Fruit fly (Drosophila melanogaster): Measurements from ENCODE around the gene CG15715.

The CG15715 gene

dm6 chr3L:15802117-15802516, 35.2 kb downstream of the CG15715 start:
- no peak for TF ChIP-seq CG4424 (GFP tag; optimal IDR thresholded peaks at IDR 0.05)
- TF ChIP-seq HHEX (GFP tag; optimal IDR thresholded peaks at IDR 0.05) = no peak
- TF ChIP-seq bigmax (GFP tag; optimal IDR thresholded peaks at IDR 0.05) = no peak
- TF ChIP-seq CG9437 (GFP tag; optimal IDR thresholded peaks at IDR 0.05) = no peak
- TF ChIP-seq Blimp-1 (GFP tag; optimal IDR thresholded peaks at IDR 0.05) = no peak
- no peak for TF ChIP-seq Scr (GFP tag; IDR thresholded peaks at IDR 0.05; ENCODE audit: partially characterized antibody)
- peak; percentile 80 for TF ChIP-seq ac (GFP tag; optimal IDR thresholded peaks at IDR 0.05)
- TF ChIP-seq tgo (GFP tag; IDR thresholded peaks at IDR 0.05) = no peak
- TF ChIP-seq CG3065 (GFP tag; optimal IDR thresholded peaks at IDR 0.05) = no peak
- no peak for TF ChIP-seq aop (GFP tag; IDR thresholded peaks at IDR 0.05)
- no peak for TF ChIP-seq sqz (GFP tag; optimal IDR thresholded peaks at IDR 0.05)
- no peak for TF ChIP-seq CG31388 (GFP tag; optimal IDR thresholded peaks at IDR 0.05)
- no peak for TF ChIP-seq CG7271 (tag; optimal IDR thresholded peaks at IDR 0.05)
- TF ChIP-seq CG18476 (GFP tag; optimal IDR thresholded peaks at IDR 0.05) = no peak
- TF ChIP-seq CoRest (tag; optimal IDR thresholded peaks at IDR 0.05) = no peak
- TF ChIP-seq vnd (GFP tag; IDR thresholded peaks at IDR 0.05; ENCODE audit: partially characterized antibody) = no peak
- peak in 1 of 2 experiments; percentile 73 for TF ChIP-seq tll (GFP tag; optimal IDR thresholded peaks at IDR 0.05)
- no peak for TF ChIP-seq Aef1 (GFP tag; IDR thresholded peaks at IDR 0.05)
- TF ChIP-seq odd (GFP tag; optimal IDR thresholded peaks at IDR 0.05) = peak; percentile 19
- no peak for TF ChIP-seq Sry-β (GFP tag; optimal IDR thresholded peaks at IDR 0.05)
- no peak for TF ChIP-seq CG10267 (tag; optimal IDR thresholded peaks at IDR 0.05)
- TF ChIP-seq CG10366 (GFP tag; IDR thresholded peaks at IDR 0.05) = no peak
- TF ChIP-seq CG12659 (GFP tag; optimal IDR thresholded peaks at IDR 0.05) = no peak
- TF ChIP-seq zen (tag; optimal IDR thresholded peaks at IDR 0.05) = peak; percentile 90
- TF ChIP-seq corto (GFP tag; optimal IDR thresholded peaks at IDR 0.05) = no peak
- no peak for TF ChIP-seq CG33557 (GFP tag; optimal IDR thresholded peaks at IDR 0.05)
- no peak for TF ChIP-seq CG4282 (GFP tag; optimal IDR thresholded peaks at IDR 0.05)
- peak; percentile 10 for TF ChIP-seq Kr (GFP tag; optimal IDR thresholded peaks at IDR 0.05)
- no peak for TF ChIP-seq sna (GFP tag; IDR thresholded peaks at IDR 0.05; ENCODE audit: partially characterized antibody)
- no peak for TF ChIP-seq CG15011 (GFP tag; optimal IDR thresholded peaks at IDR 0.05)
- TF ChIP-seq CG3838 (GFP tag; optimal IDR thresholded peaks at IDR 0.05) = no peak
- TF ChIP-seq h (optimal IDR thresholded peaks at IDR 0.05) = no peak
- TF ChIP-seq B-H2 (GFP tag; optimal IDR thresholded peaks at IDR 0.05) = no peak
- peak; percentile 94 for TF ChIP-seq D (optimal IDR thresholded peaks at IDR 0.05)
- no peak for TF ChIP-seq D (GFP tag; optimal IDR thresholded peaks at IDR 0.05)
- no peak for TF ChIP-seq Ets65A (GFP tag)
- TF ChIP-seq Taf1 (GFP tag; IDR thresholded peaks at IDR 0.05) = no peak
- TF ChIP-seq CG14014 (GFP tag; IDR thresholded peaks at IDR 0.05) = no peak
- TF ChIP-seq CG6272 (GFP tag; IDR thresholded peaks at IDR 0.05) = no peak
- TF ChIP-seq CG10565 (GFP tag; optimal IDR thresholded peaks at IDR 0.05) = no peak
- no peak for TF ChIP-seq Dad (GFP tag; optimal IDR thresholded peaks at IDR 0.05)
- no peak for TF ChIP-seq Meics (GFP tag; optimal IDR thresholded peaks at IDR 0.05)
- TF ChIP-seq emc (GFP tag; optimal IDR thresholded peaks at IDR 0.05) = no peak
- no peak for TF ChIP-seq CG12071 (GFP tag; optimal IDR thresholded peaks at IDR 0.05)
- TF ChIP-seq Dip2 (GFP tag; IDR thresholded peaks at IDR 0.05) = no peak
- no peak for TF ChIP-seq CG30020 (tag; optimal IDR thresholded peaks at IDR 0.05)
- 0 out of 2 replicates have a peak, but pooled peaks have one; percentile 12 for TF ChIP-seq gt (GFP tag; IDR thresholded peaks at IDR 0.05)
- TF ChIP-seq prd (optimal IDR thresholded peaks at IDR 0.05) = no peak
- peak; percentile 37; the same call in 1 of the 3 replicates for TF ChIP-seq prd (GFP tag; IDR thresholded peaks at IDR 0.05)
- no peak for TF ChIP-seq pum (GFP tag; optimal IDR thresholded peaks at IDR 0.05)
- TF ChIP-seq CG15514 (GFP tag; optimal IDR thresholded peaks at IDR 0.05) = no peak
- TF ChIP-seq twi (tag; optimal IDR thresholded peaks at IDR 0.05) = peak; percentile 62

Data from whole organism, embryonic.